Worm (Caenorhabditis elegans): ENCODE measurements around the gene esyt-2.

ce11 chrIII:6240528-6240927 lies 9.8 kb upstream of the esyt-2 start, which contains the start of gene T12A2.3:
- TF ChIP-seq ces-1 (GFP tag; optimal IDR thresholded peaks at IDR 0.05) (no peak), bed-3 (GFP tag; optimal IDR thresholded peaks at IDR 0.05) (no peak), nhr-28 (tag; optimal IDR thresholded peaks at IDR 0.05) (no peak), unc-62 (GFP tag; optimal IDR thresholded peaks at IDR 0.05) (no peak), nhr-12 (tag; optimal IDR thresholded peaks at IDR 0.05) (no peak), zip-8 (tag; optimal IDR thresholded peaks at IDR 0.05) (no peak), mep-1 (tag; optimal IDR thresholded peaks at IDR 0.05) (no peak), mab-5 (tag; optimal IDR thresholded peaks at IDR 0.05) (no peak), flh-1 (GFP tag; optimal IDR thresholded peaks at IDR 0.05) (no peak)
